Fruit fly (Drosophila melanogaster) whole organism, embryonic: ENCODE data around the gene nudE.
A peak's percentile ranks its signal among the peaks of the same experiment; 100 is the strongest.

Experiments used
- CG10209 ChIP-seq: fragments of 200-800 bp; sonication (Bioruptor generic); optimal IDR thresholded peaks from 3 replicates; lab custom pipeline; 2017; ENCODE audit warnings: missing biosample characterization, mild to moderate bottlenecking, missing genetic modification characterization, missing genetic modification reagents
- CG10366 ChIP-seq: fragments of 200-800 bp; sonication (Bioruptor generic); IDR thresholded peaks from 2 replicates; pipeline ENCODE4 v1.3.6; 2022; ENCODE audit warnings: missing biosample characterization, missing genetic modification characterization
- CG10654 ChIP-seq: fragments of 200-800 bp; sonication (Bioruptor generic); optimal IDR thresholded peaks from 2 replicates; lab custom pipeline; 2016; ENCODE audit warnings: missing biosample characterization, missing genetic modification characterization
- CG11456 ChIP-seq: fragments of 200-800 bp; sonication (Bioruptor generic); IDR thresholded peaks from 3 replicates; pipeline ENCODE4 v1.3.6; 2022; ENCODE audit warnings: missing biosample characterization, missing genetic modification characterization
- CG12769 ChIP-seq: fragments of 200-800 bp; sonication (Bioruptor generic); optimal IDR thresholded peaks from 2 replicates; lab custom pipeline; 2019; ENCODE audit warnings: missing biosample characterization, mild to moderate bottlenecking, missing genetic modification characterization, moderate library complexity
- CG12942 ChIP-seq: fragments of 200-800 bp; sonication (Bioruptor generic); optimal IDR thresholded peaks from 3 replicates; lab custom pipeline; 2016; ENCODE audit warnings: missing biosample characterization, missing genetic modification characterization
- CG13424 ChIP-seq: fragments of 200-800 bp; sonication (Bioruptor generic); optimal IDR thresholded peaks from 2 replicates; lab custom pipeline; 2019; ENCODE audit warnings: missing biosample characterization, mild to moderate bottlenecking, missing genetic modification characterization, moderate library complexity
- CG14710 ChIP-seq: fragments of 200-800 bp; sonication (Bioruptor generic); optimal IDR thresholded peaks from 3 replicates; lab custom pipeline; 2019; ENCODE audit warnings: missing biosample characterization, mild to moderate bottlenecking, missing genetic modification characterization, moderate library complexity
- CG17385 ChIP-seq: fragments of 200-800 bp; sonication (Bioruptor generic); optimal IDR thresholded peaks from 3 replicates; lab custom pipeline; 2018; ENCODE audit warnings: missing biosample characterization, mild to moderate bottlenecking, missing genetic modification characterization
- CG2875 ChIP-seq: fragments of 200-800 bp; sonication (Bioruptor generic); optimal IDR thresholded peaks from 2 replicates; lab custom pipeline; 2017; ENCODE audit warnings: missing biosample characterization, mild to moderate bottlenecking, missing genetic modification characterization, missing genetic modification reagents
- CG30403 ChIP-seq: fragments of 200-800 bp; sonication (Bioruptor generic); optimal IDR thresholded peaks from 3 replicates; lab custom pipeline; 2016; ENCODE audit warnings: missing biosample characterization, missing genetic modification characterization
- CG31388 ChIP-seq: fragments of 200-800 bp; sonication (Bioruptor generic); optimal IDR thresholded peaks from 2 replicates; lab custom pipeline; 2016; ENCODE audit warnings: missing biosample characterization, missing genetic modification characterization
- CG32767 ChIP-seq: fragments of 200-800 bp; sonication (Bioruptor generic); IDR thresholded peaks from 2 replicates; pipeline ENCODE4 v1.3.6; 2022; ENCODE audit warnings: missing biosample characterization, missing genetic modification characterization
- CG34224 ChIP-seq: fragments of 200-800 bp; sonication (Bioruptor generic); IDR thresholded peaks from 3 replicates; pipeline ENCODE4 v1.3.6; 2022; ENCODE audit warnings: missing biosample characterization, missing genetic modification characterization; ENCODE audit not compliant: partially characterized antibody
- CG4404 ChIP-seq: fragments of 200-800 bp; sonication (Bioruptor generic); IDR thresholded peaks from 2 replicates; pipeline ENCODE4 v1.3.6; 2022; ENCODE audit warnings: missing biosample characterization, missing genetic modification characterization
- CG4707 ChIP-seq: fragments of 200-800 bp; sonication (Bioruptor generic); optimal IDR thresholded peaks from 2 replicates; lab custom pipeline; 2018; ENCODE audit warnings: missing biosample characterization, mild to moderate bottlenecking, missing genetic modification characterization, moderate library complexity
- CG4820 ChIP-seq: fragments of 200-800 bp; sonication (Bioruptor generic); optimal IDR thresholded peaks from 3 replicates; lab custom pipeline; 2016; ENCODE audit warnings: missing biosample characterization, missing genetic modification characterization
- CG8281 ChIP-seq: fragments of 200-800 bp; sonication (Bioruptor generic); optimal IDR thresholded peaks from 2 replicates; lab custom pipeline; 2018; ENCODE audit warnings: missing biosample characterization, mild to moderate bottlenecking, missing genetic modification characterization, moderate library complexity
- CG9609 ChIP-seq: fragments of 200-800 bp; sonication (Bioruptor generic); optimal IDR thresholded peaks from 3 replicates; lab custom pipeline; 2016; ENCODE audit warnings: missing biosample characterization, missing genetic modification characterization
- CG9817 ChIP-seq: fragments of 200-800 bp; sonication (Bioruptor generic); optimal IDR thresholded peaks from 2 replicates; lab custom pipeline; 2018; ENCODE audit warnings: missing biosample characterization, mild to moderate bottlenecking, missing genetic modification characterization, moderate library complexity
- CHES-1-like ChIP-seq: fragments of 200-800 bp; sonication (Bioruptor generic); optimal IDR thresholded peaks from 2 replicates; lab custom pipeline; 2016; ENCODE audit warnings: missing biosample characterization, missing genetic modification characterization
- Deaf1 ChIP-seq: fragments of 200-800 bp; optimal IDR thresholded peaks from 3 replicates; lab custom pipeline; 2019; ENCODE audit warnings: missing biosample characterization, mild to moderate bottlenecking, missing genetic modification characterization, moderate library complexity
- Dfd ChIP-seq, 2 experiments: fragments of >200 bp; optimal IDR thresholded peaks; 2 replicates each; lab custom pipeline; 2017; ENCODE audit warnings: missing biosample characterization in 2 of 2, missing genetic modification characterization in 2 of 2
- ERR ChIP-seq: fragments of 200-800 bp; sonication (Bioruptor generic); optimal IDR thresholded peaks from 2 replicates; lab custom pipeline; 2016; ENCODE audit warnings: missing biosample characterization, missing genetic modification characterization
- Gug ChIP-seq: fragments of 200-800 bp; sonication (Bioruptor generic); IDR thresholded peaks from 4 replicates; pipeline ENCODE4 v1.3.6; 2022; ENCODE audit warnings: missing biosample characterization, missing genetic modification characterization
- HLH3B ChIP-seq: fragments of 200-800 bp; sonication (Bioruptor generic); IDR thresholded peaks from 2 replicates; pipeline ENCODE4 v1.3.6; 2022; ENCODE audit warnings: missing biosample characterization, missing genetic modification characterization
- HLH4C ChIP-seq: fragments of 200-800 bp; sonication (Bioruptor generic); IDR thresholded peaks from 3 replicates; pipeline ENCODE4 v1.3.6; 2022; ENCODE audit warnings: missing biosample characterization, missing genetic modification characterization; ENCODE audit not compliant: partially characterized antibody
- Mad ChIP-seq: fragments of 200-800 bp; sonication (Bioruptor generic); optimal IDR thresholded peaks from 2 replicates; lab custom pipeline; 2016; ENCODE audit warnings: missing biosample characterization, missing genetic modification characterization
- Max ChIP-seq: fragments of 200-800 bp; sonication (Bioruptor generic); optimal IDR thresholded peaks from 2 replicates; lab custom pipeline; 2016; ENCODE audit warnings: missing biosample characterization, mild to moderate bottlenecking, missing genetic modification characterization
- PHDP ChIP-seq: fragments of 200-800 bp; sonication (Bioruptor generic); optimal IDR thresholded peaks from 3 replicates; lab custom pipeline; 2018; ENCODE audit warnings: missing biosample characterization, mild to moderate bottlenecking, missing genetic modification characterization, moderate library complexity
- Spps ChIP-seq: fragments of 200-800 bp; sonication (Bioruptor generic); optimal IDR thresholded peaks from 2 replicates; lab custom pipeline; 2018; ENCODE audit warnings: missing biosample characterization, mild to moderate bottlenecking, missing genetic modification characterization
- Tbp ChIP-seq: fragments of >200 bp; optimal IDR thresholded peaks from 2 replicates; lab custom pipeline; 2018; ENCODE audit warnings: missing biosample characterization, missing genetic modification characterization
- Xbp1 ChIP-seq: fragments of 200-800 bp; sonication (Bioruptor generic); optimal IDR thresholded peaks from 3 replicates; lab custom pipeline; 2016; ENCODE audit warnings: missing biosample characterization, mild to moderate bottlenecking, missing genetic modification characterization
- chn ChIP-seq: fragments of 200-800 bp; sonication (Bioruptor generic); optimal IDR thresholded peaks from 2 replicates; lab custom pipeline; 2016; ENCODE audit warnings: missing biosample characterization, missing genetic modification characterization
- dan ChIP-seq: fragments of 200-800 bp; sonication (Bioruptor generic); IDR thresholded peaks from 2 replicates; pipeline ENCODE4 v1.3.6; 2022; ENCODE audit warnings: missing biosample characterization, missing genetic modification characterization
- dati ChIP-seq: fragments of 200-800 bp; sonication (Bioruptor generic); IDR thresholded peaks from 2 replicates; pipeline ENCODE4 v1.3.6; 2022; ENCODE audit warnings: missing biosample characterization, missing genetic modification characterization
- ewg ChIP-seq: fragments of 200-800 bp; sonication (Bioruptor generic); optimal IDR thresholded peaks from 3 replicates; lab custom pipeline; 2017; ENCODE audit warnings: mild to moderate bottlenecking, missing biosample characterization, missing genetic modification reagents, missing genetic modification characterization
- fu2 ChIP-seq: fragments of 200-800 bp; sonication (Bioruptor generic); optimal IDR thresholded peaks from 2 replicates; lab custom pipeline; 2016; ENCODE audit warnings: missing biosample characterization, missing genetic modification characterization
- gt ChIP-seq: fragments of 200-800 bp; sonication (Bioruptor generic); IDR thresholded peaks from 2 replicates; pipeline ENCODE4 v1.3.6; 2022; ENCODE audit warnings: missing biosample characterization, missing genetic modification characterization
- kni ChIP-seq: fragments of 200-800 bp; sonication (Bioruptor generic); optimal IDR thresholded peaks from 3 replicates; lab custom pipeline; 2017; ENCODE audit warnings: mild to moderate bottlenecking, missing biosample characterization, missing genetic modification reagents, missing genetic modification characterization
- lab ChIP-seq: fragments of 200-800 bp; sonication (Bioruptor generic); optimal IDR thresholded peaks from 3 replicates; lab custom pipeline; 2017; ENCODE audit warnings: missing biosample characterization, missing genetic modification characterization, mild to moderate bottlenecking, moderate library complexity, missing genetic modification reagents
- lov ChIP-seq, 2 experiments: fragments of 200-800 bp in 1 of 2; fragments of >200 bp in 1 of 2; sonication (Bioruptor generic) in 1 of 2; IDR thresholded peaks in 1 of 2; optimal IDR thresholded peaks in 1 of 2; 2 replicates in 1 of 2; 3 replicates in 1 of 2; pipeline versions ENCODE4 v1.3.6 to Lab custom; 2017 to 2022; ENCODE audit warnings: missing biosample characterization in 1 of 2, missing genetic modification characterization in 1 of 2
- nau ChIP-seq: fragments of 200-800 bp; sonication (Bioruptor generic); optimal IDR thresholded peaks from 3 replicates; lab custom pipeline; 2017; ENCODE audit warnings: missing biosample characterization, mild to moderate bottlenecking, missing genetic modification characterization, missing genetic modification reagents
- p53 ChIP-seq: fragments of 200-800 bp; sonication (Bioruptor generic); optimal IDR thresholded peaks from 2 replicates; lab custom pipeline; 2016; ENCODE audit warnings: missing biosample characterization, missing genetic modification characterization
- pho ChIP-seq: fragments of 200-800 bp; sonication (Bioruptor generic); optimal IDR thresholded peaks from 2 replicates; lab custom pipeline; 2016; ENCODE audit warnings: missing biosample characterization, missing genetic modification characterization
- phol ChIP-seq: fragments of 200-800 bp; sonication (Bioruptor generic); optimal IDR thresholded peaks from 3 replicates; lab custom pipeline; 2018; ENCODE audit warnings: missing biosample characterization, mild to moderate bottlenecking, missing genetic modification characterization, moderate library complexity
- sens-2 ChIP-seq: fragments of 200-800 bp; sonication (Bioruptor generic); IDR thresholded peaks from 2 replicates; pipeline ENCODE4 v1.3.6; 2022; ENCODE audit warnings: missing biosample characterization, missing genetic modification characterization
- wdn ChIP-seq: fragments of 200-800 bp; sonication (Bioruptor generic); IDR thresholded peaks from 2 replicates; pipeline ENCODE4 v1.3.6; 2022; ENCODE audit warnings: missing biosample characterization, missing genetic modification characterization
- wor ChIP-seq: fragments of 200-800 bp; sonication (Bioruptor generic); IDR thresholded peaks from 2 replicates; pipeline ENCODE4 v1.3.6; 2022; ENCODE audit warnings: missing biosample characterization, missing genetic modification characterization
- yki ChIP-seq: fragments of >200 bp; optimal IDR thresholded peaks from 3 replicates; lab custom pipeline; 2018

nudE gene

DNA sequence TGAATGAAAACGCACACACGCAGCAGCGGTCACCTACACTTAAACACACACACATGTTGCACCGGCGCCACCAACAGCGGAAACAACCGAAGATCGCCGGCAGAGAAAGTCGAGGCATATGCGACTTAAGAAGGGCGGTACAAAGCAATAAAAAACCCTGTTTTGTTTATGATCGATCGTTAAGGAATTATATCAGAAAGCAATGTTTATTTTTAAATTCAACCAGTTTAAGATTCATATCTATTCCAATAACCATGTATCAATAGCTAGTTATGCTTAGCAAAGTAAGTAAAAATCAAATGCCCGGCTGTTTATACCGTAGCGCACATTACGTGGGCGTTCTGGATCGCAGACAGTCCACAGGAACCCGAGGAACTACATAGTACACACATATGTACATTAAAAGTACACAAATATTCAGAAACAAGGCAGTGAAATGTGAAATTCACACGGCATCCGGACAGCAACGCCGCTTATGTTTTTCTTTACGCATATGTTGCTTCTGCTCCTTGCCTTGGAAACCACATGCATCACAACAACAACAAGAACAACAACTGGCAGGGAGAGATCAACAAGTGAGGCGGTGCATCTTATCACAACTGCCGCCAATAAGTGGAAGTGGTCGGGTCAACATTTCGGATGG lies 43.1 kb upstream of the nudE start (continued):
- TF ChIP-seq CG11456 (GFP tag; lab: Robert Waterston, UW) = peak; percentile 93
- TF ChIP-seq HLH3B (GFP tag; lab: Robert Waterston, UW) = peak; percentile 95
- TF ChIP-seq CG2875 (GFP tag; lab: Kevin White, UChicago) = peak; percentile 97
- TF ChIP-seq CG17385 (GFP tag; lab: Kevin White, UChicago) = peak; percentile 90
- TF ChIP-seq CG14710 = peak; percentile 98
- TF ChIP-seq CG31388 = peak; percentile 94
- TF ChIP-seq Xbp1 (GFP tag; lab: Kevin White, UChicago) = peak; percentile 96
- TF ChIP-seq CG10366 = peak; percentile 96
- peak; percentile 98 for TF ChIP-seq sens-2 (GFP tag; lab: Robert Waterston, UW)
- TF ChIP-seq CG4404 (GFP tag; lab: Robert Waterston, UW) = peak; percentile 99
- peak; percentile 100 for TF ChIP-seq kni (GFP tag; lab: Kevin White, UChicago)
- TF ChIP-seq CG30403 (GFP tag; lab: Kevin White, UChicago) = peak; percentile 97
- TF ChIP-seq p53 (GFP tag; lab: Kevin White, UChicago) = peak; percentile 96
- TF ChIP-seq lov (optimal IDR thresholded peaks at IDR 0.05; lab: Kevin White, UChicago) = no peak
- peak; percentile 98 for TF ChIP-seq lov (GFP tag; IDR thresholded peaks at IDR 0.05; lab: Robert Waterston, UW)
- peak; percentile 97 for TF ChIP-seq Mad (GFP tag; lab: Kevin White, UChicago)
- TF ChIP-seq CG10209 (GFP tag; lab: Kevin White, UChicago) = peak; percentile 96
- peak; percentile 97 for TF ChIP-seq ERR
- peak; percentile 90 for TF ChIP-seq CG4707 (GFP tag; lab: Kevin White, UChicago)
- peak; percentile 99 for TF ChIP-seq phol
- peak; percentile 86 for TF ChIP-seq CG8281 (tag; lab: Kevin White, UChicago)
- TF ChIP-seq lab (GFP tag; lab: Kevin White, UChicago) = peak; percentile 97
- TF ChIP-seq CG13424 (tag; lab: Kevin White, UChicago) = peak; percentile 95
- peak; percentile 97 for TF ChIP-seq nau
- peak; percentile 94 for TF ChIP-seq CG12769 (tag; lab: Kevin White, UChicago)
- peak; percentile 92 for TF ChIP-seq pho (GFP tag; lab: Kevin White, UChicago)
- no peak for TF ChIP-seq CG34224 (GFP tag; lab: Robert Waterston, UW)
- TF ChIP-seq yki (lab: Kevin White, UChicago) = peak; percentile 58
- TF ChIP-seq fu2 (GFP tag; lab: Kevin White, UChicago) = peak; percentile 90
- TF ChIP-seq HLH4C = no peak
- TF ChIP-seq CG9609 = peak; percentile 97
- TF ChIP-seq CG12942 (GFP tag; lab: Kevin White, UChicago) = peak; percentile 95
- TF ChIP-seq wor (GFP tag; lab: Robert Waterston, UW) = peak; percentile 97
- TF ChIP-seq PHDP (tag; lab: Kevin White, UChicago) = peak; percentile 93
- peak; percentile 98 for TF ChIP-seq CG10654
- peak; percentile 98 for TF ChIP-seq CG4820 (GFP tag; lab: Kevin White, UChicago)
- peak; percentile 99 for TF ChIP-seq dan (GFP tag; lab: Robert Waterston, UW)
- no peak for TF ChIP-seq Tbp (GFP tag; lab: Kevin White, UChicago)
- peak; percentile 98 for TF ChIP-seq Max
- TF ChIP-seq gt = peak; percentile 97
- peak; percentile 98 for TF ChIP-seq Spps
- peak; percentile 97 for TF ChIP-seq CG32767 (GFP tag; lab: Robert Waterston, UW)
- TF ChIP-seq dati = peak; percentile 94
- peak; percentile 97 for TF ChIP-seq CHES-1-like (GFP tag; lab: Kevin White, UChicago)
- TF ChIP-seq CG9817 (tag; lab: Kevin White, UChicago) = peak; percentile 93
- TF ChIP-seq wdn (GFP tag; lab: Robert Waterston, UW) = peak; percentile 87
- TF ChIP-seq Deaf1 (tag; lab: Kevin White, UChicago) = peak; percentile 83
- no peak for TF ChIP-seq Dfd (GFP tag; optimal IDR thresholded peaks at IDR 0.05; lab: Kevin White, UChicago)
- peak; percentile 93 for TF ChIP-seq ewg (GFP tag; lab: Kevin White, UChicago)
- peak; percentile 98 for TF ChIP-seq chn (GFP tag; lab: Kevin White, UChicago)
- peak; percentile 98 for TF ChIP-seq Gug
